Fruit fly (Drosophila melanogaster) whole organism, embryonic: ENCODE results near the gene Shmt.

ENCODE experiments used
- Bdp1 ChIP-seq: fragments of 200-800 bp; sonication (Bioruptor generic); optimal IDR thresholded peaks from 3 replicates; lab custom pipeline; 2016; ENCODE audit warnings: missing biosample characterization, missing genetic modification characterization
- CG10543 ChIP-seq: fragments of 200-800 bp; sonication (Bioruptor generic); optimal IDR thresholded peaks from 3 replicates; lab custom pipeline; 2017; ENCODE audit warnings: missing biosample characterization, mild to moderate bottlenecking, missing genetic modification characterization, moderate library complexity
- CG1233 ChIP-seq: fragments of 200-800 bp; sonication (Bioruptor generic); optimal IDR thresholded peaks from 4 replicates; lab custom pipeline; 2018; ENCODE audit warnings: missing biosample characterization, mild to moderate bottlenecking, missing genetic modification characterization
- CG13123 ChIP-seq: fragments of 200-800 bp; sonication (Bioruptor generic); optimal IDR thresholded peaks from 2 replicates; lab custom pipeline; 2016; ENCODE audit warnings: missing biosample characterization, missing genetic modification characterization
- CG13894 ChIP-seq: fragments of 200-800 bp; sonication (Bioruptor generic); optimal IDR thresholded peaks from 3 replicates; lab custom pipeline; 2018; ENCODE audit warnings: missing biosample characterization, mild to moderate bottlenecking, missing genetic modification characterization, moderate library complexity
- CG1602 ChIP-seq: fragments of 200-800 bp; sonication (Bioruptor generic); optimal IDR thresholded peaks from 3 replicates; lab custom pipeline; 2016; ENCODE audit warnings: missing biosample characterization, missing genetic modification characterization
- CG17829 ChIP-seq: fragments of 200-800 bp; optimal IDR thresholded peaks from 2 replicates; lab custom pipeline; 2019; ENCODE audit warnings: missing biosample characterization, mild to moderate bottlenecking, missing genetic modification characterization, moderate library complexity
- CG18011 ChIP-seq: fragments of 200-800 bp; sonication (Bioruptor generic); optimal IDR thresholded peaks from 2 replicates; lab custom pipeline; 2017; ENCODE audit warnings: missing biosample characterization, missing genetic modification characterization, mild to moderate bottlenecking, moderate library complexity, missing genotype
- CG18619 ChIP-seq: fragments of 200-800 bp; sonication (Bioruptor generic); optimal IDR thresholded peaks from 3 replicates; lab custom pipeline; 2017; ENCODE audit warnings: missing biosample characterization, mild to moderate bottlenecking, missing genetic modification characterization
- CG2116 ChIP-seq: fragments of 200-800 bp; sonication (Bioruptor generic); optimal IDR thresholded peaks from 3 replicates; lab custom pipeline; 2018; ENCODE audit warnings: missing biosample characterization, mild to moderate bottlenecking, missing genetic modification characterization
- CG31224 ChIP-seq: fragments of 200-800 bp; sonication (Bioruptor generic); IDR thresholded peaks from 2 replicates; pipeline ENCODE4 v1.3.6; 2022; ENCODE audit warnings: missing biosample characterization, missing genetic modification characterization
- CG31388 ChIP-seq: fragments of 200-800 bp; sonication (Bioruptor generic); optimal IDR thresholded peaks from 2 replicates; lab custom pipeline; 2016; ENCODE audit warnings: missing biosample characterization, missing genetic modification characterization
- CG33213 ChIP-seq: fragments of 200-800 bp; sonication (Bioruptor generic); optimal IDR thresholded peaks from 3 replicates; lab custom pipeline; 2016; ENCODE audit warnings: missing biosample characterization, missing genetic modification characterization
- CG33557 ChIP-seq: fragments of 200-800 bp; sonication (Bioruptor generic); optimal IDR thresholded peaks from 2 replicates; lab custom pipeline; 2019; ENCODE audit warnings: missing biosample characterization, mild to moderate bottlenecking, missing genetic modification characterization, moderate library complexity
- CG3838 ChIP-seq: fragments of 200-800 bp; sonication (Bioruptor generic); optimal IDR thresholded peaks from 3 replicates; lab custom pipeline; 2016; ENCODE audit warnings: missing biosample characterization, missing genetic modification characterization
- CG6765 ChIP-seq: fragments of 200-800 bp; sonication (Bioruptor generic); optimal IDR thresholded peaks from 3 replicates; lab custom pipeline; 2017; ENCODE audit warnings: missing biosample characterization, mild to moderate bottlenecking, missing genetic modification characterization
- CG8478 ChIP-seq: fragments of >200 bp; optimal IDR thresholded peaks from 2 replicates; lab custom pipeline; 2018
- CG9876 ChIP-seq: fragments of 200-800 bp; sonication (Bioruptor generic); optimal IDR thresholded peaks from 2 replicates; lab custom pipeline; 2016; ENCODE audit warnings: missing biosample characterization, missing genetic modification characterization
- CTCF ChIP-seq: fragments of 200-800 bp; sonication (Bioruptor generic); optimal IDR thresholded peaks from 2 replicates; lab custom pipeline; 2017; ENCODE audit warnings: missing biosample characterization, mild to moderate bottlenecking, missing genetic modification characterization, moderate library complexity
- Dfd ChIP-seq, 2 experiments: fragments of >200 bp; optimal IDR thresholded peaks; 2 replicates each; lab custom pipeline; 2017; ENCODE audit warnings: missing biosample characterization in 2 of 2, missing genetic modification characterization in 2 of 2
- Dip2 ChIP-seq: fragments of 200-800 bp; sonication (Bioruptor generic); IDR thresholded peaks from 2 replicates; pipeline ENCODE4 v1.3.6; 2022; ENCODE audit warnings: missing biosample characterization, missing genetic modification characterization
- ERR ChIP-seq: fragments of 200-800 bp; sonication (Bioruptor generic); optimal IDR thresholded peaks from 2 replicates; lab custom pipeline; 2016; ENCODE audit warnings: missing biosample characterization, missing genetic modification characterization
- GATAe ChIP-seq: fragments of 200-800 bp; sonication (Bioruptor generic); conservative IDR thresholded peaks from 2 replicates; pipeline ENCODE4 v1.3.6; 2022; ENCODE audit warnings: missing biosample characterization, missing genetic modification characterization
- H15 ChIP-seq: fragments of 200-800 bp; sonication (Bioruptor generic); IDR thresholded peaks from 3 replicates; pipeline ENCODE4 v1.3.6; 2022; ENCODE audit warnings: missing biosample characterization, missing genetic modification characterization
- Hsf ChIP-seq: fragments of 200-800 bp; sonication (Bioruptor generic); optimal IDR thresholded peaks from 3 replicates; lab custom pipeline; 2016; ENCODE audit warnings: missing biosample characterization, missing genetic modification characterization
- Lim3 ChIP-seq: fragments of 200-800 bp; sonication (Bioruptor generic); IDR thresholded peaks from 2 replicates; pipeline ENCODE4 v1.3.6; 2022; ENCODE audit warnings: missing biosample characterization, missing genetic modification characterization
- MBD-R2 ChIP-seq: fragments of 200-800 bp; sonication (Bioruptor generic); IDR thresholded peaks from 2 replicates; pipeline ENCODE4 v1.3.6; 2022; ENCODE audit warnings: missing biosample characterization, missing genetic modification characterization
- Myb ChIP-seq: fragments of 200-800 bp; sonication (Bioruptor generic); optimal IDR thresholded peaks from 2 replicates; lab custom pipeline; 2016; ENCODE audit warnings: missing biosample characterization, missing genetic modification characterization
- Optix ChIP-seq: fragments of 200-800 bp; sonication (Bioruptor generic); IDR thresholded peaks from 3 replicates; pipeline ENCODE4 v1.3.6; 2022; ENCODE audit warnings: missing biosample characterization, missing genetic modification characterization
- Pdp1 ChIP-seq, 2 experiments: fragments of 200-800 bp; sonication (Bioruptor generic); optimal IDR thresholded peaks; 3 replicates each; lab custom pipeline; 2016; ENCODE audit warnings: missing biosample characterization in 2 of 2, missing genetic modification characterization in 2 of 2, mild to moderate bottlenecking in 1 of 2, moderate library complexity in 1 of 2
- Rx ChIP-seq: fragments of 200-800 bp; sonication (Bioruptor generic); IDR thresholded peaks from 2 replicates; pipeline ENCODE4 v1.3.6; 2022; ENCODE audit warnings: missing biosample characterization, missing genetic modification characterization
- Spps ChIP-seq: fragments of 200-800 bp; sonication (Bioruptor generic); optimal IDR thresholded peaks from 2 replicates; lab custom pipeline; 2018; ENCODE audit warnings: missing biosample characterization, mild to moderate bottlenecking, missing genetic modification characterization
- Xbp1 ChIP-seq: fragments of 200-800 bp; sonication (Bioruptor generic); optimal IDR thresholded peaks from 3 replicates; lab custom pipeline; 2016; ENCODE audit warnings: missing biosample characterization, mild to moderate bottlenecking, missing genetic modification characterization
- ap ChIP-seq: fragments of 200-800 bp; sonication (Bioruptor generic); IDR thresholded peaks from 2 replicates; pipeline ENCODE4 v1.3.6; 2022; ENCODE audit warnings: missing biosample characterization, missing genetic modification characterization
- cad ChIP-seq: fragments of >200 bp; optimal IDR thresholded peaks from 2 replicates; lab custom pipeline; 2017; ENCODE audit warnings: missing biosample characterization, missing genetic modification characterization
- dan ChIP-seq: fragments of 200-800 bp; sonication (Bioruptor generic); IDR thresholded peaks from 2 replicates; pipeline ENCODE4 v1.3.6; 2022; ENCODE audit warnings: missing biosample characterization, missing genetic modification characterization
- dimm ChIP-seq: fragments of 200-800 bp; sonication (Bioruptor generic); IDR thresholded peaks from 2 replicates; pipeline ENCODE4 v1.3.6; 2022; ENCODE audit warnings: missing biosample characterization, missing genetic modification characterization
- dmrt11E ChIP-seq: fragments of 200-800 bp; sonication (Bioruptor generic); optimal IDR thresholded peaks from 3 replicates; lab custom pipeline; 2018; ENCODE audit warnings: missing biosample characterization, mild to moderate bottlenecking, missing genetic modification characterization, moderate library complexity
- ewg ChIP-seq: fragments of 200-800 bp; sonication (Bioruptor generic); optimal IDR thresholded peaks from 3 replicates; lab custom pipeline; 2017; ENCODE audit warnings: mild to moderate bottlenecking, missing biosample characterization, missing genetic modification reagents, missing genetic modification characterization
- gce ChIP-seq: fragments of 200-800 bp; sonication (Bioruptor generic); IDR thresholded peaks from 3 replicates; pipeline ENCODE4 v1.3.6; 2022; ENCODE audit warnings: missing biosample characterization, missing genetic modification characterization
- grau ChIP-seq: fragments of 200-800 bp; optimal IDR thresholded peaks from 3 replicates; lab custom pipeline; 2019; ENCODE audit warnings: missing biosample characterization, mild to moderate bottlenecking, missing genetic modification characterization, moderate library complexity
- kah ChIP-seq: fragments of 200-800 bp; sonication (Bioruptor generic); optimal IDR thresholded peaks from 2 replicates; lab custom pipeline; 2018; ENCODE audit warnings: missing biosample characterization, mild to moderate bottlenecking, missing genetic modification characterization
- luna ChIP-seq: fragments of 200-800 bp; sonication (Bioruptor generic); optimal IDR thresholded peaks from 2 replicates; lab custom pipeline; 2016; ENCODE audit warnings: missing biosample characterization, missing genetic modification characterization
- nom ChIP-seq: fragments of 200-800 bp; sonication (Bioruptor generic); optimal IDR thresholded peaks from 2 replicates; lab custom pipeline; 2017; ENCODE audit warnings: missing biosample characterization, missing genetic modification characterization, mild to moderate bottlenecking, moderate library complexity, missing genetic modification reagents
- peb ChIP-seq: fragments of 200-800 bp; sonication (Bioruptor generic); IDR thresholded peaks from 2 replicates; pipeline ENCODE4 v1.3.6; 2022; ENCODE audit warnings: missing biosample characterization, missing genetic modification characterization
- rib ChIP-seq: fragments of 200-800 bp; sonication (Bioruptor generic); IDR thresholded peaks from 2 replicates; pipeline ENCODE4 v1.3.6; 2022; ENCODE audit warnings: missing biosample characterization, missing genetic modification characterization
- schlank ChIP-seq: fragments of 200-800 bp; sonication (Bioruptor generic); optimal IDR thresholded peaks from 2 replicates; lab custom pipeline; 2018; ENCODE audit warnings: missing biosample characterization, mild to moderate bottlenecking, missing genetic modification characterization
- sqz ChIP-seq: fragments of 200-800 bp; sonication (Bioruptor generic); optimal IDR thresholded peaks from 3 replicates; lab custom pipeline; 2018; ENCODE audit warnings: missing biosample characterization, mild to moderate bottlenecking, missing genetic modification characterization
- tap ChIP-seq: fragments of 200-800 bp; optimal IDR thresholded peaks from 3 replicates; lab custom pipeline; 2019; ENCODE audit warnings: missing biosample characterization, mild to moderate bottlenecking, missing genetic modification characterization, moderate library complexity
- tup ChIP-seq: fragments of 200-800 bp; sonication (Bioruptor generic); optimal IDR thresholded peaks from 2 replicates; lab custom pipeline; 2016; ENCODE audit warnings: missing biosample characterization, mild to moderate bottlenecking, missing genetic modification characterization, moderate library complexity
- usp ChIP-seq: fragments of >200 bp; optimal IDR thresholded peaks from 2 replicates; lab custom pipeline; 2017; ENCODE audit warnings: missing biosample characterization, missing genetic modification characterization
- zfh1 ChIP-seq: fragments of 200-800 bp; sonication (Bioruptor generic); IDR thresholded peaks from 3 replicates; pipeline ENCODE4 v1.3.6; 2022; ENCODE audit warnings: missing biosample characterization, missing genetic modification characterization

The Shmt gene

DNA sequence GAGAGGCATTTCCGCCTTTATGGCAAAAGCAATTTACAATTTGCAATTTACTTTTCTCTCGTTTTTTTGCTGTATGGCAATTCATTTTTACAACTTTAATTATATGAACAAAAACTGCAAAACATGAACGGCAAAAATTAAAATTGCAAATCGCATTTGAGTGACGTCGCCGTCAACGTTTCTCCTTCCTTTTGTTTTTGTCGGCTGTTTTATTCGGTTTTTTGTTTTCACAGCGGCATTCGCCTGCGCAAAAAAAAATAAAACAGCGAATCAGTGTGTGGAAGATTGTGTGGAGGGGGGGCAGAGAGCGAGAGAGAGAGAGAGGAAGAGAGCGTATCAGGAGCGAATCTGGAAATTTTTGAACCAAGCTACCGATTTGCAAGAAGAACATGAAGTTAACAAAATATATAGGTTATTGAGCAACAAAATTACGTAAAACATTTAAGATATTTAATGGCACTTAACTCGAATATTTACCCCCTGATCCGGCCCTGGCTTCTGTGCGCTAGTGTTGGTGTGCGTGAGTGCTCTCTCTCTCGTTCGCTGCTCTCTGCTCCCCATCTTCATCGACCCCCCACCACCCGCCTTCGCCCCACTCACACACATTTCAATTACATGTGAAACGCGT lies 2.0 kb upstream of the Shmt start (continued):
- peak; percentile 99 for TF ChIP-seq Pdp1 (GFP tag; optimal IDR thresholded peaks at IDR 0.05; lab: Kevin White, UChicago)
- TF ChIP-seq schlank, result peak; percentile 99
- peak; percentile 98 for TF ChIP-seq GATAe (GFP tag; lab: Robert Waterston, UW)
- TF ChIP-seq Rx (GFP tag; lab: Robert Waterston, UW), result peak; percentile 99
- peak; percentile 99 for TF ChIP-seq peb (GFP tag; lab: Robert Waterston, UW)
- TF ChIP-seq CG18619 (GFP tag; lab: Kevin White, UChicago), result peak; percentile 98
- peak; percentile 99 for TF ChIP-seq sqz (GFP tag; lab: Kevin White, UChicago)
- peak; percentile 97 for TF ChIP-seq tap (tag; lab: Kevin White, UChicago)
- TF ChIP-seq CG33213 (GFP tag; lab: Kevin White, UChicago), result peak; percentile 99
- TF ChIP-seq CG13123 (GFP tag; lab: Kevin White, UChicago), result peak; percentile 97
- TF ChIP-seq gce (GFP tag; lab: Robert Waterston, UW), result peak; percentile 99
- TF ChIP-seq grau, result peak; percentile 98
- TF ChIP-seq CG13894 (tag; lab: Kevin White, UChicago), result peak; percentile 99
- peak; percentile 84 for TF ChIP-seq CG2116 (GFP tag; lab: Kevin White, UChicago)
- TF ChIP-seq MBD-R2 (GFP tag; lab: Robert Waterston, UW), result peak; percentile 99
- no peak for TF ChIP-seq cad (GFP tag; lab: Kevin White, UChicago)
- peak; percentile 98 for TF ChIP-seq CG1602 (GFP tag; lab: Kevin White, UChicago)
- TF ChIP-seq luna (GFP tag; lab: Kevin White, UChicago), result peak; percentile 98
- peak in 1 of 2 experiments; percentile 54 for TF ChIP-seq Dfd (GFP tag; optimal IDR thresholded peaks at IDR 0.05; lab: Kevin White, UChicago)
- peak; percentile 98 for TF ChIP-seq dan (GFP tag; lab: Robert Waterston, UW)
- TF ChIP-seq Optix, result peak; percentile 99
- peak; percentile 94 for TF ChIP-seq Myb (GFP tag; lab: Kevin White, UChicago)
- TF ChIP-seq CG31388 (GFP tag; lab: Kevin White, UChicago), result peak; percentile 97
- peak; percentile 92 for TF ChIP-seq Bdp1 (GFP tag; lab: Kevin White, UChicago)
- peak; percentile 98 for TF ChIP-seq CG1233 (GFP tag; lab: Kevin White, UChicago)
- TF ChIP-seq Xbp1 (GFP tag; lab: Kevin White, UChicago), result peak; percentile 99
- peak; percentile 97 for TF ChIP-seq CG31224 (GFP tag; lab: Robert Waterston, UW)
- peak; percentile 98 for TF ChIP-seq CG10543
- TF ChIP-seq nom (GFP tag; lab: Kevin White, UChicago), result peak; percentile 99
- TF ChIP-seq dimm (GFP tag; lab: Robert Waterston, UW), result peak; percentile 98
- TF ChIP-seq rib (GFP tag; lab: Robert Waterston, UW), result peak; percentile 100
- peak; percentile 94 for TF ChIP-seq Spps (tag; lab: Kevin White, UChicago)
- peak; percentile 99 for TF ChIP-seq ERR (GFP tag; lab: Kevin White, UChicago)
- peak; percentile 98 for TF ChIP-seq tup (GFP tag; lab: Kevin White, UChicago)
- peak; percentile 94 for TF ChIP-seq kah (GFP tag; lab: Kevin White, UChicago)
- TF ChIP-seq CG3838 (GFP tag; lab: Kevin White, UChicago), result peak; percentile 95
- peak; percentile 96 for TF ChIP-seq dmrt11E
- peak; percentile 93 for TF ChIP-seq CG33557 (GFP tag; lab: Kevin White, UChicago)
- peak; percentile 99 for TF ChIP-seq H15 (GFP tag; lab: Robert Waterston, UW)
- TF ChIP-seq ewg, result peak; percentile 98
- TF ChIP-seq zfh1 (GFP tag; lab: Robert Waterston, UW), result peak; percentile 99
- no peak for TF ChIP-seq CG8478 (lab: Kevin White, UChicago)
- TF ChIP-seq Lim3 (GFP tag; lab: Robert Waterston, UW), result peak; percentile 94
- peak; percentile 99 for TF ChIP-seq ap
- peak; percentile 98 for TF ChIP-seq CG17829
- TF ChIP-seq CG6765, result peak; percentile 96
- TF ChIP-seq CTCF (GFP tag; lab: Kevin White, UChicago), result peak; percentile 71
- TF ChIP-seq Hsf (GFP tag; lab: Kevin White, UChicago), result peak; percentile 99
- TF ChIP-seq CG18011 (GFP tag; lab: Kevin White, UChicago), result peak; percentile 90
- peak; percentile 81 for TF ChIP-seq Dip2 (GFP tag; lab: Robert Waterston, UW)
- TF ChIP-seq usp (GFP tag; lab: Kevin White, UChicago), result no peak
- TF ChIP-seq CG9876 (GFP tag; lab: Kevin White, UChicago), result peak; percentile 97
